Fruit fly (Drosophila melanogaster) whole organism, embryonic: ENCODE measurements around the gene CG34244.

Experiments
- ATbp ChIP-seq: fragments of 200-800 bp; sonication (Bioruptor generic); optimal IDR thresholded peaks from 2 replicates; lab custom pipeline; 2017; ENCODE audit warnings: missing biosample characterization, mild to moderate bottlenecking, missing genetic modification characterization, missing genetic modification reagents
- B-H1 ChIP-seq: fragments of 200-800 bp; sonication (Bioruptor generic); IDR thresholded peaks from 3 replicates; pipeline ENCODE4 v1.3.6; 2022; ENCODE audit warnings: missing biosample characterization, missing genetic modification characterization
- Bteb2 ChIP-seq: fragments of 200-800 bp; sonication (Bioruptor generic); optimal IDR thresholded peaks from 2 replicates; lab custom pipeline; 2016; ENCODE audit warnings: missing biosample characterization, missing genetic modification characterization
- CG10543 ChIP-seq: fragments of 200-800 bp; sonication (Bioruptor generic); optimal IDR thresholded peaks from 3 replicates; lab custom pipeline; 2017; ENCODE audit warnings: missing biosample characterization, mild to moderate bottlenecking, missing genetic modification characterization, moderate library complexity
- CG10959 ChIP-seq: fragments of 200-800 bp; sonication (Bioruptor generic); IDR thresholded peaks from 2 replicates; pipeline ENCODE4 v1.3.6; 2022; ENCODE audit warnings: missing biosample characterization, missing genetic modification characterization
- CG1233 ChIP-seq: fragments of 200-800 bp; sonication (Bioruptor generic); optimal IDR thresholded peaks from 4 replicates; lab custom pipeline; 2018; ENCODE audit warnings: missing biosample characterization, mild to moderate bottlenecking, missing genetic modification characterization
- CG12769 ChIP-seq: fragments of 200-800 bp; sonication (Bioruptor generic); optimal IDR thresholded peaks from 2 replicates; lab custom pipeline; 2019; ENCODE audit warnings: missing biosample characterization, mild to moderate bottlenecking, missing genetic modification characterization, moderate library complexity
- CG13624 ChIP-seq: fragments of 200-800 bp; sonication (Bioruptor generic); optimal IDR thresholded peaks from 2 replicates; lab custom pipeline; 2016; ENCODE audit warnings: missing biosample characterization, missing genetic modification characterization
- CG15479 ChIP-seq: fragments of 200-800 bp; sonication (Bioruptor generic); optimal IDR thresholded peaks from 3 replicates; lab custom pipeline; 2019; ENCODE audit warnings: missing biosample characterization, mild to moderate bottlenecking, missing genetic modification characterization, moderate library complexity
- CG15514 ChIP-seq: fragments of 200-800 bp; sonication (Bioruptor generic); optimal IDR thresholded peaks from 3 replicates; lab custom pipeline; 2017; ENCODE audit warnings: missing biosample characterization, missing genetic modification characterization, mild to moderate bottlenecking, moderate library complexity, missing genetic modification reagents
- CG17359 ChIP-seq: fragments of 200-800 bp; sonication (Bioruptor generic); optimal IDR thresholded peaks from 3 replicates; lab custom pipeline; 2018; ENCODE audit warnings: missing biosample characterization, mild to moderate bottlenecking, missing genetic modification characterization, moderate library complexity
- CG17361 ChIP-seq: fragments of 200-800 bp; sonication (Bioruptor generic); IDR thresholded peaks from 3 replicates; pipeline ENCODE4 v1.3.6; 2022; ENCODE audit warnings: missing biosample characterization, missing genetic modification characterization
- CG17385 ChIP-seq: fragments of 200-800 bp; sonication (Bioruptor generic); optimal IDR thresholded peaks from 3 replicates; lab custom pipeline; 2018; ENCODE audit warnings: missing biosample characterization, mild to moderate bottlenecking, missing genetic modification characterization
- CG18476 ChIP-seq: fragments of 200-800 bp; sonication (Bioruptor generic); optimal IDR thresholded peaks from 2 replicates; lab custom pipeline; 2016; ENCODE audit warnings: missing biosample characterization, mild to moderate bottlenecking, missing genetic modification characterization
- CG2129 ChIP-seq: fragments of 200-800 bp; sonication (Bioruptor generic); IDR thresholded peaks from 2 replicates; pipeline ENCODE4 v1.3.6; 2022; ENCODE audit warnings: missing biosample characterization, missing genetic modification characterization; ENCODE audit not compliant: partially characterized antibody
- CG2199 ChIP-seq: fragments of 200-800 bp; sonication (Bioruptor generic); IDR thresholded peaks from 3 replicates; pipeline ENCODE4 v1.3.6; 2022; ENCODE audit warnings: missing biosample characterization, missing genetic modification characterization
- CG31365 ChIP-seq: fragments of 200-800 bp; sonication (Bioruptor generic); optimal IDR thresholded peaks from 2 replicates; lab custom pipeline; 2018; ENCODE audit warnings: missing biosample characterization, mild to moderate bottlenecking, missing genetic modification characterization
- CG31441 ChIP-seq: fragments of 200-800 bp; sonication (Bioruptor generic); IDR thresholded peaks from 2 replicates; pipeline ENCODE4 v1.3.6; 2022; ENCODE audit warnings: missing biosample characterization, missing genetic modification characterization
- CG33557 ChIP-seq: fragments of 200-800 bp; sonication (Bioruptor generic); optimal IDR thresholded peaks from 2 replicates; lab custom pipeline; 2019; ENCODE audit warnings: missing biosample characterization, mild to moderate bottlenecking, missing genetic modification characterization, moderate library complexity
- CG4328 ChIP-seq: fragments of 200-800 bp; sonication (Bioruptor generic); optimal IDR thresholded peaks from 3 replicates; lab custom pipeline; 2017; ENCODE audit warnings: missing biosample characterization, missing genetic modification reagents, missing genetic modification characterization
- CG4360 ChIP-seq: fragments of 200-800 bp; sonication (Bioruptor generic); IDR thresholded peaks from 2 replicates; pipeline ENCODE4 v1.3.6; 2022; ENCODE audit warnings: missing biosample characterization, missing genetic modification characterization
- CG4424 ChIP-seq: fragments of 200-800 bp; sonication (Bioruptor generic); optimal IDR thresholded peaks from 3 replicates; lab custom pipeline; 2016; ENCODE audit warnings: missing biosample characterization, missing genetic modification characterization
- CG4617 ChIP-seq: fragments of 200-800 bp; sonication (Bioruptor generic); optimal IDR thresholded peaks from 3 replicates; lab custom pipeline; 2016; ENCODE audit warnings: missing biosample characterization, missing genetic modification characterization, borderline replicate concordance
- CG6813 ChIP-seq: fragments of 200-800 bp; sonication (Bioruptor generic); optimal IDR thresholded peaks from 2 replicates; lab custom pipeline; 2017; ENCODE audit warnings: missing biosample characterization, missing genetic modification characterization, mild to moderate bottlenecking, moderate library complexity, missing genetic modification reagents
- CG8290 ChIP-seq, 3 experiments: fragments of 200-800 bp; sonication (Bioruptor generic); optimal IDR thresholded peaks; 2 replicates each; lab custom pipeline; 2016 to 2019; ENCODE audit warnings: missing biosample characterization in 3 of 3, missing genetic modification characterization in 3 of 3, mild to moderate bottlenecking in 2 of 3, moderate library complexity in 1 of 3
- CG8359 ChIP-seq: fragments of 200-800 bp; sonication (Bioruptor generic); optimal IDR thresholded peaks from 2 replicates; lab custom pipeline; 2017; ENCODE audit warnings: missing biosample characterization, mild to moderate bottlenecking, missing genetic modification characterization, borderline replicate concordance
- CG8478 ChIP-seq: fragments of >200 bp; optimal IDR thresholded peaks from 2 replicates; lab custom pipeline; 2018
- CG9932 ChIP-seq: fragments of 200-800 bp; sonication (Bioruptor generic); IDR thresholded peaks from 2 replicates; pipeline ENCODE4 v1.3.6; 2022; ENCODE audit warnings: missing biosample characterization, missing genetic modification characterization
- CHES-1-like ChIP-seq: fragments of 200-800 bp; sonication (Bioruptor generic); optimal IDR thresholded peaks from 2 replicates; lab custom pipeline; 2016; ENCODE audit warnings: missing biosample characterization, missing genetic modification characterization
- HHEX ChIP-seq: fragments of 200-800 bp; sonication (Bioruptor generic); optimal IDR thresholded peaks from 3 replicates; lab custom pipeline; 2017; ENCODE audit warnings: missing biosample characterization, mild to moderate bottlenecking, missing genetic modification characterization, missing genetic modification reagents
- Meics ChIP-seq: fragments of 200-800 bp; sonication (Bioruptor generic); optimal IDR thresholded peaks from 2 replicates; lab custom pipeline; 2017; ENCODE audit warnings: missing biosample characterization, mild to moderate bottlenecking, missing genetic modification characterization
- Nf-YB ChIP-seq: fragments of 200-800 bp; sonication (Bioruptor generic); optimal IDR thresholded peaks from 3 replicates; lab custom pipeline; 2019; ENCODE audit warnings: missing biosample characterization, mild to moderate bottlenecking, missing genetic modification characterization, moderate library complexity
- NfI ChIP-seq: fragments of 200-800 bp; sonication (Bioruptor generic); optimal IDR thresholded peaks from 3 replicates; lab custom pipeline; 2018; ENCODE audit warnings: missing biosample characterization, mild to moderate bottlenecking, missing genetic modification characterization, moderate library complexity
- bab2 ChIP-seq: fragments of 200-800 bp; sonication (Bioruptor generic); optimal IDR thresholded peaks from 2 replicates; lab custom pipeline; 2016; ENCODE audit warnings: missing biosample characterization, missing genetic modification characterization
- btn ChIP-seq: fragments of 200-800 bp; sonication (Bioruptor generic); optimal IDR thresholded peaks from 2 replicates; lab custom pipeline; 2016; ENCODE audit warnings: missing biosample characterization, missing genetic modification characterization
- cato ChIP-seq: fragments of 200-800 bp; sonication (Bioruptor generic); optimal IDR thresholded peaks from 2 replicates; lab custom pipeline; 2016; ENCODE audit warnings: missing biosample characterization, missing genetic modification characterization, borderline replicate concordance
- chinmo ChIP-seq: fragments of 200-800 bp; sonication (Bioruptor generic); IDR thresholded peaks from 4 replicates; pipeline ENCODE4 v1.3.6; 2022; ENCODE audit warnings: missing biosample characterization, missing genetic modification characterization; ENCODE audit not compliant: partially characterized antibody
- croc ChIP-seq: fragments of 200-800 bp; sonication (Bioruptor generic); conservative IDR thresholded peaks from 3 replicates; pipeline ENCODE4 v1.3.6; 2022; ENCODE audit warnings: missing biosample characterization, missing genetic modification characterization
- da ChIP-seq: fragments of 200-800 bp; sonication (Bioruptor generic); optimal IDR thresholded peaks from 2 replicates; lab custom pipeline; 2016; ENCODE audit warnings: missing biosample characterization, missing genetic modification characterization
- fru ChIP-seq: fragments of >200 bp; optimal IDR thresholded peaks from 2 replicates; lab custom pipeline; 2017
- gcm ChIP-seq: fragments of 200-800 bp; sonication (Bioruptor generic); optimal IDR thresholded peaks from 2 replicates; lab custom pipeline; 2019; ENCODE audit warnings: missing biosample characterization, mild to moderate bottlenecking, missing genetic modification characterization, moderate library complexity
- gfzf ChIP-seq: fragments of 200-800 bp; sonication (Bioruptor generic); optimal IDR thresholded peaks from 2 replicates; lab custom pipeline; 2016; ENCODE audit warnings: missing biosample characterization, mild to moderate bottlenecking, missing genetic modification characterization, moderate library complexity
- h ChIP-seq: fragments of >200 bp; optimal IDR thresholded peaks from 2 replicates; lab custom pipeline; 2017
- lab ChIP-seq: fragments of 200-800 bp; sonication (Bioruptor generic); optimal IDR thresholded peaks from 3 replicates; lab custom pipeline; 2017; ENCODE audit warnings: missing biosample characterization, missing genetic modification characterization, mild to moderate bottlenecking, moderate library complexity, missing genetic modification reagents
- mam ChIP-seq: fragments of 200-800 bp; sonication (Bioruptor generic); optimal IDR thresholded peaks from 3 replicates; lab custom pipeline; 2016; ENCODE audit warnings: missing biosample characterization, missing genetic modification characterization
- peb ChIP-seq: fragments of 200-800 bp; sonication (Bioruptor generic); IDR thresholded peaks from 2 replicates; pipeline ENCODE4 v1.3.6; 2022; ENCODE audit warnings: missing biosample characterization, missing genetic modification characterization
- sc ChIP-seq, 3 experiments: fragments of >200 bp in 2 of 3; fragments of 200-800 bp in 1 of 3; sonication (Bioruptor generic) in 1 of 3; optimal IDR thresholded peaks; 2 replicates in 2 of 3; 3 replicates in 1 of 3; lab custom pipeline; 2017; ENCODE audit warnings: mild to moderate bottlenecking in 1 of 3, missing biosample characterization in 1 of 3, missing genetic modification characterization in 1 of 3, missing genetic modification reagents in 1 of 3
- sima ChIP-seq: fragments of 200-800 bp; sonication (Bioruptor generic); optimal IDR thresholded peaks from 2 replicates; lab custom pipeline; 2016; ENCODE audit warnings: missing biosample characterization, missing genetic modification characterization
- sisA ChIP-seq: fragments of 200-800 bp; sonication (Bioruptor generic); IDR thresholded peaks from 2 replicates; pipeline ENCODE4 v1.3.6; 2022; ENCODE audit warnings: missing biosample characterization, missing genetic modification characterization
- slou ChIP-seq: fragments of 200-800 bp; sonication (Bioruptor generic); optimal IDR thresholded peaks from 3 replicates; lab custom pipeline; 2016; ENCODE audit warnings: missing biosample characterization, missing genetic modification characterization

The CG34244 gene

DNA sequence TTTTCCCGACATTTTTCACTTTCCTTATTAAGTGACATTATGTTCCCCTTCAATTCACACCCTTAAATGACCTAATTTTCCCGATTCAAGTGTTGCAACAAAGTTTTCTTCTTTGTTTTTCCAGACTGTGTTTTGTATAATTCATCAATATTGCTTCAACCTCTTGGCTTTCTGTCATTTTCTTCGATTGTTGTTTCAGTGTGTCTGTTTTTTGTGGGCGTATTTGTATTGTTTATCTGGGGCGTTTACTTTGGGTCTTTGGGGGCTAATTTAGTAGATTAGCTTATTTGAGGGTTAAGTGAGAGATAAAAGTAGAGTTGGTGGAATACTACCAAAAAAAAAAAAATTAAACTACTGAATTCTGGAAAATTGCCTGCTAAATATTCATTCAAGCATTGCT, 40.0 kb downstream of the CG34244 start (continued):
- TF ChIP-seq CHES-1-like (GFP tag; lab: Kevin White, UChicago): peak; percentile 30
- TF ChIP-seq slou: no peak
- peak; percentile 20 for TF ChIP-seq CG4328 (GFP tag; lab: Kevin White, UChicago)
- TF ChIP-seq sc (optimal IDR thresholded peaks at IDR 0.05; lab: Kevin White, UChicago): no peak
- peak; percentile 33 for TF ChIP-seq sc (GFP tag; optimal IDR thresholded peaks at IDR 0.05; lab: Kevin White, UChicago)
- TF ChIP-seq btn: no peak
- peak; percentile 79 for TF ChIP-seq lab (GFP tag; lab: Kevin White, UChicago)
- peak; percentile 18 for TF ChIP-seq Nf-YB (GFP tag; lab: Kevin White, UChicago)
- no peak for TF ChIP-seq CG17361 (GFP tag; lab: Robert Waterston, UW)
- no peak for TF ChIP-seq CG2129 (GFP tag; lab: Robert Waterston, UW)
- no peak for TF ChIP-seq croc (GFP tag; lab: Robert Waterston, UW)
- TF ChIP-seq mam (GFP tag; lab: Kevin White, UChicago): no peak
- TF ChIP-seq sima (GFP tag; lab: Kevin White, UChicago): no peak
- TF ChIP-seq CG8359 (GFP tag; lab: Kevin White, UChicago): no peak
- peak; percentile 36 for TF ChIP-seq CG31365 (tag; lab: Kevin White, UChicago)
- no peak for TF ChIP-seq gfzf (GFP tag; lab: Kevin White, UChicago)
- TF ChIP-seq CG17385 (GFP tag; lab: Kevin White, UChicago): peak; percentile 31
- no peak for TF ChIP-seq fru (lab: Kevin White, UChicago)
- TF ChIP-seq CG10959 (GFP tag; lab: Robert Waterston, UW): no peak
- TF ChIP-seq CG17359 (tag; lab: Kevin White, UChicago): peak; percentile 64
- TF ChIP-seq chinmo (GFP tag; lab: Robert Waterston, UW): 0 out of 4 replicates have a peak, but pooled peaks have one; percentile 9
- peak; percentile 49 for TF ChIP-seq CG6813
- TF ChIP-seq CG15479 (GFP tag; lab: Kevin White, UChicago): no peak
- TF ChIP-seq CG4617 (GFP tag; lab: Kevin White, UChicago): no peak
- no peak for TF ChIP-seq CG12769 (tag; lab: Kevin White, UChicago)
- peak; percentile 29 for TF ChIP-seq Bteb2
- peak; percentile 54 for TF ChIP-seq Meics (GFP tag; lab: Kevin White, UChicago)
- TF ChIP-seq sisA (GFP tag; lab: Robert Waterston, UW): no peak
- no peak for TF ChIP-seq cato (GFP tag; lab: Kevin White, UChicago)
- TF ChIP-seq CG31441: peak; percentile 39; the same call in 1 of the 2 replicates
- TF ChIP-seq gcm (GFP tag; lab: Kevin White, UChicago): peak; percentile 23
- peak; percentile 29 for TF ChIP-seq CG15514 (GFP tag; lab: Kevin White, UChicago)
- no peak for TF ChIP-seq CG2199
- TF ChIP-seq CG8290 (GFP tag; optimal IDR thresholded peaks at IDR 0.05; lab: Kevin White, UChicago): no peak
- TF ChIP-seq CG8290 (tag; optimal IDR thresholded peaks at IDR 0.05; lab: Kevin White, UChicago): no peak
- TF ChIP-seq CG1233 (GFP tag; lab: Kevin White, UChicago): peak; percentile 53
- TF ChIP-seq CG8478 (lab: Kevin White, UChicago): no peak
- TF ChIP-seq CG13624: no peak
- no peak for TF ChIP-seq h (lab: Kevin White, UChicago)
- TF ChIP-seq CG4424 (GFP tag; lab: Kevin White, UChicago): peak; percentile 5
- TF ChIP-seq CG4360 (GFP tag; lab: Robert Waterston, UW): peak; percentile 37; the same call in 1 of the 2 replicates
- TF ChIP-seq ATbp: peak; percentile 75
- no peak for TF ChIP-seq CG9932 (GFP tag; lab: Robert Waterston, UW)
- peak; percentile 35 for TF ChIP-seq CG10543 (GFP tag; lab: Kevin White, UChicago)
- peak; percentile 4 for TF ChIP-seq da
- TF ChIP-seq CG18476 (GFP tag; lab: Kevin White, UChicago): peak; percentile 9
- TF ChIP-seq HHEX (GFP tag; lab: Kevin White, UChicago): peak; percentile 60
- no peak; the same call in 2 of the 3 replicates for TF ChIP-seq B-H1 (GFP tag; lab: Robert Waterston, UW)
- TF ChIP-seq peb (GFP tag; lab: Robert Waterston, UW): no peak
- TF ChIP-seq bab2 (GFP tag; lab: Kevin White, UChicago): peak; percentile 13
- TF ChIP-seq CG33557: peak; percentile 33
- peak; percentile 21 for TF ChIP-seq NfI (GFP tag; lab: Kevin White, UChicago)
